Worm (Caenorhabditis elegans): Measurements from ENCODE around the gene R155.3.

DNA sequence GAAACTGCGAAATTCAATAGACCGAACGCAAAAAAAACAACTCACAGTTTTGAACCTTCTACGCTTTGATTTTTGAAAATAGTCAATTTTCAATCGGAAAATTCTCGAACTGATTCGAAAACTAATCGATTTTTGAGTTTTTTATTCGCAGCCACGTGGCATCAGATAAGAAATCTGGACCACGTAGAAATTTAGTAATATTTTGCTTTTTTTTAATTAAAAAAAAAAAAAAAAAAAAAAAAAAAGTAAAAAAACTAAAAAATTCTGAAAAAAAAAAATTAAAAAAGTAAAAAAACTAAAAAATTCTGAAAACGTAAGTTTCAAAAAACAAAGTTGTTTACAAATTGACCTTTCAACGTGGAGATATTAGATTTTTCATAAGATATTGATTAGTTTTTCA lies at the start of gene R155.3:
- TF ChIP-seq hmg-4 (GFP tag; optimal IDR thresholded peaks at IDR 0.05) (no peak), flt-1 (GFP tag; IDR thresholded peaks at IDR 0.05) (no peak), pes-1 (GFP tag; IDR thresholded peaks at IDR 0.05) (no peak), aly-1 (tag; optimal IDR thresholded peaks at IDR 0.05) (no peak), ama-1 (optimal IDR thresholded peaks at IDR 0.05) (no peak), ets-7 (tag; optimal IDR thresholded peaks at IDR 0.05) (no peak), ceh-13 (GFP tag; optimal IDR thresholded peaks at IDR 0.05) (no peak), F13C5.2 (tag; optimal IDR thresholded peaks at IDR 0.05) (no peak), B0310.2 (tag; optimal IDR thresholded peaks at IDR 0.05) (no peak)

Measured in whole organism, early embryonic.